Fruit fly (Drosophila melanogaster) whole organism, pupa: ENCODE results near the gene CG4069.

Experiments used
- CG10348 ChIP-seq: fragments of 200-800 bp; sonication (Bioruptor generic); IDR thresholded peaks from 2 replicates; pipeline ENCODE4 v1.3.6; 2022; ENCODE audit warnings: missing biosample characterization, missing genetic modification characterization
- CG12605 ChIP-seq: fragments of 200-800 bp; sonication (Bioruptor generic); IDR thresholded peaks from 2 replicates; pipeline ENCODE4 v1.3.6; 2022; ENCODE audit warnings: missing biosample characterization, missing genetic modification characterization
- CG13204 ChIP-seq: fragments of 200-800 bp; sonication (Bioruptor generic); optimal IDR thresholded peaks from 2 replicates; lab custom pipeline; 2018; ENCODE audit warnings: missing biosample characterization, mild to moderate bottlenecking, missing genetic modification characterization, moderate library complexity
- CG14655 ChIP-seq: fragments of 200-800 bp; sonication (Bioruptor generic); optimal IDR thresholded peaks from 3 replicates; lab custom pipeline; 2017; ENCODE audit warnings: mild to moderate bottlenecking, missing biosample characterization, missing genetic modification reagents, missing genetic modification characterization
- CG15710 ChIP-seq: fragments of 200-800 bp; sonication (Bioruptor generic); optimal IDR thresholded peaks from 2 replicates; lab custom pipeline; 2018; ENCODE audit warnings: missing biosample characterization, mild to moderate bottlenecking, missing genetic modification characterization, moderate library complexity
- CG17806 ChIP-seq: fragments of 200-800 bp; sonication (Bioruptor generic); optimal IDR thresholded peaks from 2 replicates; lab custom pipeline; 2018; ENCODE audit warnings: missing biosample characterization, mild to moderate bottlenecking, missing genetic modification characterization, moderate library complexity
- CG32121 ChIP-seq: fragments of 200-800 bp; sonication (Bioruptor generic); IDR thresholded peaks from 2 replicates; pipeline ENCODE4 v1.3.6; 2022; ENCODE audit warnings: missing biosample characterization, missing genetic modification characterization
- CG34367 ChIP-seq: fragments of 200-800 bp; sonication (Bioruptor generic); optimal IDR thresholded peaks from 2 replicates; lab custom pipeline; 2018; ENCODE audit warnings: missing biosample characterization, mild to moderate bottlenecking, missing genetic modification characterization
- CG4496 ChIP-seq: fragments of 200-800 bp; sonication (Bioruptor generic); IDR thresholded peaks from 3 replicates; pipeline ENCODE4 v1.3.6; 2022; ENCODE audit warnings: missing biosample characterization, missing genetic modification characterization
- CG8159 ChIP-seq: fragments of 200-800 bp; sonication (Bioruptor generic); optimal IDR thresholded peaks from 3 replicates; lab custom pipeline; 2018; ENCODE audit warnings: missing biosample characterization, mild to moderate bottlenecking, missing genetic modification characterization, moderate library complexity
- CG8301 ChIP-seq: fragments of 200-800 bp; sonication (Bioruptor generic); optimal IDR thresholded peaks from 2 replicates; lab custom pipeline; 2018; ENCODE audit warnings: missing biosample characterization, mild to moderate bottlenecking, missing genetic modification characterization
- CG9948 ChIP-seq: fragments of 200-800 bp; sonication (Bioruptor generic); optimal IDR thresholded peaks from 2 replicates; lab custom pipeline; 2018; ENCODE audit warnings: missing biosample characterization, mild to moderate bottlenecking, missing genetic modification characterization, moderate library complexity
- D1 ChIP-seq: fragments of 200-800 bp; sonication (Bioruptor generic); optimal IDR thresholded peaks from 2 replicates; lab custom pipeline; 2018; ENCODE audit warnings: missing biosample characterization, mild to moderate bottlenecking, missing genetic modification characterization, moderate library complexity
- EcR ChIP-seq: fragments of 200-800 bp; sonication (Bioruptor generic); optimal IDR thresholded peaks from 3 replicates; lab custom pipeline; 2019; ENCODE audit warnings: missing biosample characterization, missing genetic modification characterization, mild to moderate bottlenecking, moderate library complexity, missing genetic modification reagents
- Ets98B ChIP-seq: fragments of 200-800 bp; sonication (Bioruptor generic); IDR thresholded peaks from 2 replicates; pipeline ENCODE4 v1.3.6; 2022; ENCODE audit warnings: missing biosample characterization, missing genetic modification characterization
- Pif1A ChIP-seq: fragments of 200-800 bp; sonication (Bioruptor generic); optimal IDR thresholded peaks from 3 replicates; lab custom pipeline; 2016; ENCODE audit warnings: missing biosample characterization, missing genetic modification characterization
- Pif1B ChIP-seq: fragments of 200-800 bp; sonication (Bioruptor generic); optimal IDR thresholded peaks from 3 replicates; lab custom pipeline; 2016; ENCODE audit warnings: missing biosample characterization, missing genetic modification characterization
- Snoo ChIP-seq: fragments of 200-800 bp; sonication (Bioruptor generic); optimal IDR thresholded peaks from 3 replicates; lab custom pipeline; 2017; ENCODE audit warnings: missing biosample characterization, mild to moderate bottlenecking, missing genetic modification characterization, inconsistent platforms
- fd96Ca ChIP-seq: fragments of 200-800 bp; sonication (Bioruptor generic); IDR thresholded peaks from 3 replicates; pipeline ENCODE4 v1.3.6; 2022; ENCODE audit warnings: missing biosample characterization, missing genetic modification characterization
- gl ChIP-seq: fragments of 200-800 bp; sonication (Bioruptor generic); optimal IDR thresholded peaks from 2 replicates; lab custom pipeline; 2018; ENCODE audit warnings: missing biosample characterization, mild to moderate bottlenecking, missing genetic modification characterization
- rn ChIP-seq: fragments of 200-800 bp; sonication (Bioruptor generic); IDR thresholded peaks from 2 replicates; pipeline ENCODE4 v1.3.6; 2022; ENCODE audit warnings: missing biosample characterization, missing genetic modification characterization

The CG4069 gene

DNA sequence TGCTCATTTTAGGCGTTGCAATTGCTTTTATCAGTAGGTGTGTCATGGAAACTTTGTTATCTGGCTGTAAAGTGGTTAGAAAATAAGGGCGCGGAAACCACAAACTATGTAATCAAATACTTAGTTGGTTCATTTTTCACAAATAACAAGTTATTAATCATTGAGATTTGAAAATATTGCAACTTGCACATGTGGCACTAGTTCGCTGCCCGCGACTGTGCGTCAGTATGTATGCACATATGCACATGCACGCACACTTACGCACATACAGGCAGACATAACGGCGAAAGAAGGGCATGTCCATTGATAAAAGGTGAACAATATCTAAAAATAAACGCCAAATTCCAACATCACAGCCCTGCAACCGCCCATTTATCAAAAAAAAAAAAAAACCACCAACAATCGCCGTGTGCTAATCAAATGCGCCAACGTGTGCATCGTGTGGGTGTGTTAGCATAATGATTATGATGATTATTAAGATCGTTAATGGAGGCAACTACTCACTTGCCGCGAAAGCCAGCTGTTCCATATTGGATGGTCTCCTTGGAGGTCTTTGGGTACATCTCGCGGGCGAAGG is 7.6 kb downstream of the CG4069 start:
- TF ChIP-seq D1 (no peak), Ets98B (GFP tag; lab: Robert Waterston, UW) (peak; percentile 82), CG10348 (no peak), CG34367 (tag; lab: Kevin White, UChicago) (peak; percentile 58), fd96Ca (peak; percentile 72; the same call in 2 of the 3 replicates), gl (tag; lab: Kevin White, UChicago) (peak; percentile 39), rn (0 out of 2 replicates have a peak, but pooled peaks have one; percentile 22), Pif1A (GFP tag; lab: Kevin White, UChicago) (peak; percentile 79), CG15710 (peak; percentile 47), CG9948 (tag; lab: Kevin White, UChicago) (peak; percentile 51), CG4496 (GFP tag; lab: Robert Waterston, UW) (peak; percentile 85), CG8301 (tag; lab: Kevin White, UChicago) (peak; percentile 73), CG12605 (peak; percentile 72), CG14655 (GFP tag; lab: Kevin White, UChicago) (peak; percentile 71), CG32121 (GFP tag; lab: Robert Waterston, UW) (peak; percentile 74), Snoo (tag; lab: Kevin White, UChicago) (peak; percentile 68), CG17806 (tag; lab: Kevin White, UChicago) (peak; percentile 62), EcR (no peak), Pif1B (peak; percentile 51), CG13204 (no peak), CG8159 (tag; lab: Kevin White, UChicago) (peak; percentile 60)

dm6 chr3L:12526433-12527113 is 10.5 kb downstream of the CG4069 start, which contains the start of gene eIF2beta:
Gene eIF2beta, minus strand, starts transcription at chr3L:12526731.
- peak; percentile 42 for TF ChIP-seq CG14655 (GFP tag; lab: Kevin White, UChicago)
- peak; percentile 35 for TF ChIP-seq Snoo (tag; lab: Kevin White, UChicago)
- TF ChIP-seq CG32121 (GFP tag; lab: Robert Waterston, UW) = no peak
- peak; percentile 15 for TF ChIP-seq CG8159 (tag; lab: Kevin White, UChicago)
- TF ChIP-seq CG13204 = no peak
- TF ChIP-seq rn = no peak
- peak; percentile 20 for TF ChIP-seq CG34367 (tag; lab: Kevin White, UChicago)
- no peak for TF ChIP-seq Ets98B (GFP tag; lab: Robert Waterston, UW)
- no peak for TF ChIP-seq CG9948 (tag; lab: Kevin White, UChicago)
- TF ChIP-seq CG12605 = no peak
- no peak for TF ChIP-seq fd96Ca
- no peak for TF ChIP-seq CG17806 (tag; lab: Kevin White, UChicago)
- 0 out of 3 replicates have a peak, but pooled peaks have one; percentile 9 for TF ChIP-seq CG4496 (GFP tag; lab: Robert Waterston, UW)
- TF ChIP-seq D1 = no peak
- TF ChIP-seq gl (tag; lab: Kevin White, UChicago) = peak; percentile 0
- TF ChIP-seq CG8301 (tag; lab: Kevin White, UChicago) = no peak
- peak; percentile 0 for TF ChIP-seq Pif1B
- TF ChIP-seq CG10348 = no peak
- no peak for TF ChIP-seq Pif1A (GFP tag; lab: Kevin White, UChicago)
- TF ChIP-seq CG15710 = peak; percentile 12
- no peak for TF ChIP-seq EcR
- TF ChIP-seq, all 21 proteins: peak for 8

dm6 chr3L:12523941-12524340 is 13.2 kb downstream of the CG4069 start, which contains the start of the genes ver and Gcn5:
Gene ver, plus strand, starts transcription at chr3L:12523987.
Gene Gcn5, minus strand, starts transcription at chr3L:12524014.
- TF ChIP-seq CG12605 (peak; percentile 96), rn (peak; percentile 95), CG9948 (tag; lab: Kevin White, UChicago) (peak; percentile 93), Snoo (tag; lab: Kevin White, UChicago) (peak; percentile 93), CG17806 (tag; lab: Kevin White, UChicago) (peak; percentile 94), Pif1A (GFP tag; lab: Kevin White, UChicago) (peak; percentile 96), CG14655 (GFP tag; lab: Kevin White, UChicago) (peak; percentile 97), CG13204 (no peak), Ets98B (GFP tag; lab: Robert Waterston, UW) (peak; percentile 98), CG34367 (tag; lab: Kevin White, UChicago) (peak; percentile 91), CG32121 (GFP tag; lab: Robert Waterston, UW) (peak; percentile 98), fd96Ca (peak; percentile 96), CG15710 (peak; percentile 95), D1 (no peak), gl (tag; lab: Kevin White, UChicago) (peak; percentile 83), EcR (peak; percentile 17), CG4496 (GFP tag; lab: Robert Waterston, UW) (peak; percentile 99), CG10348 (peak; percentile 90), Pif1B (peak; percentile 97), CG8159 (tag; lab: Kevin White, UChicago) (peak; percentile 92), CG8301 (tag; lab: Kevin White, UChicago) (peak; percentile 95)

DNA sequence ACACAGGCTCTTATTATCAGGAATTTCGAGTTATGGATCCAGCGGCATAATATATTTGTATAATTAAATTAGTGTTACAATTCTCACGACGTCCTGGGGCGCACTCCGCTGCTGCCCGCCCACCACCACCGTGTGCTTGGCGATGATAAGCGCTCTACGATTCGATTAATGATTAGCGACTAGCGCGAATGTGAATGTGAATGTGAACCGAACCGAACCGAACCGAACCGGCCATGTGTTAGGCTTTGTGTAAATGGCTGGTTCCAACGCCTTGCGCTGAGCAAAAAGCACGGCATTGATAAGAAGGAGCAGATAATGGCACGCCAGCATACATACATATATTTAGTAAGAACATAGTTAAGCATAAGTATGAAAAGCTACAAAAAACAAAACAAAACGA is 17.8 kb downstream of the CG4069 start:
- no peak for TF ChIP-seq CG9948 (tag; lab: Kevin White, UChicago)
- no peak for TF ChIP-seq CG17806 (tag; lab: Kevin White, UChicago)
- no peak for TF ChIP-seq EcR
- TF ChIP-seq CG4496 (GFP tag; lab: Robert Waterston, UW) = no peak
- no peak for TF ChIP-seq gl (tag; lab: Kevin White, UChicago)
- no peak for TF ChIP-seq rn
- TF ChIP-seq CG8159 (tag; lab: Kevin White, UChicago) = no peak
- TF ChIP-seq fd96Ca = no peak
- no peak for TF ChIP-seq CG32121 (GFP tag; lab: Robert Waterston, UW)
